Fruit fly (Drosophila melanogaster): ENCODE results near the gene grp.

DNA sequence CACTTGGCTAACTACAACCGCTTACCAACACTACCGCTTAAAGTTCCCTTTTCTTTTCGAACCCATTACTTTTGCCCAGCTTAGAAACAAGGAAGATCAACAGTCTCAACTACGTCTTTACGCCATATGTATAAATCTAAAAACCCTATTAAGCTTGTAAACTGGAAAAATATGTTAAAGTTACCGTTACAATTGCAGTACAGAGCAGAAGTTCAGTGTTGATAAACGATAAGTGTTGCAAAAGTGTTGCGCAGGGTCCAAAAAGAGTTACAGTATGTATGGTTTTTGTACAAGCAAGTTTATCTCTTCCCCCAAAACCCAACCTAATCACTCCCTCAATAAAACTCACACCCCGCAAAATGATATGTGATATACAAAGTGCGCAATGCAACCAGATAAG lies 67.3 kb downstream of the grp start:
- no peak for TF ChIP-seq Dll (optimal IDR thresholded peaks at IDR 0.05)
- no peak for TF ChIP-seq usp (GFP tag; optimal IDR thresholded peaks at IDR 0.05)
- TF ChIP-seq psq (optimal IDR thresholded peaks at IDR 0.05), result no peak
- no peak for TF ChIP-seq EcR (GFP tag; optimal IDR thresholded peaks at IDR 0.05)
- TF ChIP-seq pan (optimal IDR thresholded peaks at IDR 0.05), result no peak
